Fruit fly (Drosophila melanogaster): Measurements from ENCODE around the gene Mettl14.

Gene Mettl14

dm6 chr2L:8350560-8351171 is 42.4 kb downstream of the Mettl14 start (continued):
- TF ChIP-seq dmrt99B (tag; optimal IDR thresholded peaks at IDR 0.05) (peak; percentile 25), Sox102F (GFP tag; optimal IDR thresholded peaks at IDR 0.05) (peak; percentile 42), CG18011 (GFP tag; optimal IDR thresholded peaks at IDR 0.05) (peak; percentile 17), CG1233 (GFP tag; optimal IDR thresholded peaks at IDR 0.05) (peak; percentile 44), Sox100B (GFP tag; optimal IDR thresholded peaks at IDR 0.05) (peak; percentile 8), p53 (GFP tag; optimal IDR thresholded peaks at IDR 0.05) (no peak), Hr78 (GFP tag; optimal IDR thresholded peaks at IDR 0.05) (no peak), BEAF-32 (GFP tag; optimal IDR thresholded peaks at IDR 0.05) (no peak), Ada2b (GFP tag; IDR thresholded peaks at IDR 0.05) (peak; percentile 12; the same call in 1 of the 2 replicates), fd3F (GFP tag; optimal IDR thresholded peaks at IDR 0.05) (peak; percentile 28), mirr (GFP tag; optimal IDR thresholded peaks at IDR 0.05) (peak; percentile 73), BtbVII (GFP tag; optimal IDR thresholded peaks at IDR 0.05) (peak; percentile 57), CG4854 (GFP tag; optimal IDR thresholded peaks at IDR 0.05) (no peak), CG3838 (GFP tag; optimal IDR thresholded peaks at IDR 0.05) (no peak), CG8290 (GFP tag; optimal IDR thresholded peaks at IDR 0.05) (no peak), CG8290 (tag; optimal IDR thresholded peaks at IDR 0.05) (peak in 1 of 2 experiments; percentile 63), CG4730 (GFP tag; IDR thresholded peaks at IDR 0.05) (peak; percentile 6; the same call in 1 of the 2 replicates), bbx (GFP tag; IDR thresholded peaks at IDR 0.05; ENCODE audit: partially characterized antibody) (no peak), Poxn (GFP tag; IDR thresholded peaks at IDR 0.05) (no peak), abd-A (tag; optimal IDR thresholded peaks at IDR 0.05) (no peak), Jarid2 (GFP tag; optimal IDR thresholded peaks at IDR 0.05) (peak; percentile 19), ATbp (GFP tag; optimal IDR thresholded peaks at IDR 0.05) (peak; percentile 80), CG32767 (GFP tag; IDR thresholded peaks at IDR 0.05) (no peak), luna (GFP tag; optimal IDR thresholded peaks at IDR 0.05) (peak; percentile 35), slp2 (GFP tag; optimal IDR thresholded peaks at IDR 0.05) (no peak), CG15514 (GFP tag; optimal IDR thresholded peaks at IDR 0.05) (peak; percentile 62), CG8765 (GFP tag; IDR thresholded peaks at IDR 0.05) (no peak), Hmr (GFP tag; optimal IDR thresholded peaks at IDR 0.05) (peak; percentile 74), CG8924 (tag; optimal IDR thresholded peaks at IDR 0.05) (peak; percentile 26), gem (tag; optimal IDR thresholded peaks at IDR 0.05) (peak; percentile 50), CG14050 (GFP tag; IDR thresholded peaks at IDR 0.05) (no peak; the same call in 2 of the 3 replicates), esg (GFP tag; conservative IDR thresholded peaks at IDR 0.05) (no peak), crc (GFP tag; optimal IDR thresholded peaks at IDR 0.05) (no peak), pfk (GFP tag; optimal IDR thresholded peaks at IDR 0.05) (no peak), CG6272 (GFP tag; IDR thresholded peaks at IDR 0.05) (no peak), hkb (optimal IDR thresholded peaks at IDR 0.05) (no peak), hkb (GFP tag; IDR thresholded peaks at IDR 0.05) (peak; percentile 72), Atf6 (GFP tag; IDR thresholded peaks at IDR 0.05) (peak; percentile 76), Hand (GFP tag; optimal IDR thresholded peaks at IDR 0.05) (peak; percentile 52), seq (GFP tag; IDR thresholded peaks at IDR 0.05) (no peak), zf30C (GFP tag; optimal IDR thresholded peaks at IDR 0.05) (no peak), CG4820 (GFP tag; optimal IDR thresholded peaks at IDR 0.05) (no peak), CG13296 (GFP tag; optimal IDR thresholded peaks at IDR 0.05) (peak; percentile 74), Nf-YA (GFP tag; IDR thresholded peaks at IDR 0.05) (no peak), CG7786 (GFP tag; optimal IDR thresholded peaks at IDR 0.05) (no peak), bcd (GFP tag; optimal IDR thresholded peaks at IDR 0.05) (no peak), CG15011 (GFP tag; optimal IDR thresholded peaks at IDR 0.05) (peak; percentile 47), ssp (GFP tag; IDR thresholded peaks at IDR 0.05) (no peak), Hey (tag; optimal IDR thresholded peaks at IDR 0.05) (peak; percentile 31), CG8388 (GFP tag; optimal IDR thresholded peaks at IDR 0.05) (peak; percentile 8)
